Worm (Caenorhabditis elegans) whole organism, young adult: Measurements from ENCODE around the gene mec-4.

ENCODE experiments used
- B0019.2 ChIP-seq: fragments of 200-800 bp; sonication (Bioruptor generic); conservative IDR thresholded peaks from 2 replicates; pipeline ENCODE4 v1.3.6; 2022; ENCODE audit warnings: missing genetic modification reagents, missing genetic modification characterization, missing compliant biosample characterization
- B0035.1 ChIP-seq: sonication (generic microtip); optimal IDR thresholded peaks from 2 replicates; lab custom pipeline; 2016; ENCODE audit warnings: missing genetic modification characterization, mild to moderate bottlenecking, missing compliant biosample characterization, missing genotype, missing genetic modification reagents
- B0336.3 ChIP-seq: fragments of 200-800 bp; sonication (Bioruptor generic); IDR thresholded peaks from 2 replicates; pipeline ENCODE4 v1.3.6; 2022; ENCODE audit warnings: missing genetic modification characterization, missing compliant biosample characterization
- F39B2.1 ChIP-seq: fragments of 200-800 bp; sonication (Bioruptor generic); IDR thresholded peaks from 2 replicates; pipeline ENCODE4 v1.3.6; 2022; ENCODE audit warnings: missing genetic modification reagents, missing genetic modification characterization, missing compliant biosample characterization
- F49E8.2 ChIP-seq: sonication (generic microtip); optimal IDR thresholded peaks from 3 replicates; lab custom pipeline; 2017; ENCODE audit warnings: missing genetic modification characterization, mild to moderate bottlenecking, missing compliant biosample characterization, antibody characterized with exemption, moderate library complexity; ENCODE audit not compliant: insufficient read depth
- K12H6.12 ChIP-seq: fragments of 200-800 bp; sonication (Bioruptor generic); optimal IDR thresholded peaks from 2 replicates; lab custom pipeline; 2018; ENCODE audit warnings: mild to moderate bottlenecking, missing genetic modification characterization, missing compliant biosample characterization
- T26A5.8 ChIP-seq: sonication (generic microtip); optimal IDR thresholded peaks from 2 replicates; lab custom pipeline; 2016; ENCODE audit warnings: missing genetic modification characterization, missing compliant biosample characterization
- Y53F4B.3 ChIP-seq: fragments of 200-800 bp; sonication (Bioruptor generic); IDR thresholded peaks from 2 replicates; pipeline ENCODE4 v1.3.6; 2022; ENCODE audit warnings: missing genetic modification reagents, missing genetic modification characterization, missing compliant biosample characterization
- Y56A3A.18 ChIP-seq: fragments of 200-800 bp; sonication (Bioruptor generic); IDR thresholded peaks from 2 replicates; pipeline ENCODE4 v1.3.6; 2022; ENCODE audit warnings: missing genetic modification reagents, missing genetic modification characterization, missing compliant biosample characterization
- Y79H2A.3 ChIP-seq: fragments of 200-800 bp; sonication (Bioruptor generic); conservative IDR thresholded peaks from 2 replicates; pipeline ENCODE4 v1.3.6; 2022; ENCODE audit warnings: missing genetic modification reagents, missing genetic modification characterization, missing compliant biosample characterization
- akir-1 ChIP-seq: fragments of 200-800 bp; sonication (Bioruptor generic); optimal IDR thresholded peaks from 2 replicates; lab custom pipeline; 2018; ENCODE audit warnings: mild to moderate bottlenecking, missing genetic modification characterization, moderate library complexity, missing compliant biosample characterization
- aptf-2 ChIP-seq: fragments of 200-800 bp; sonication (Bioruptor generic); conservative IDR thresholded peaks from 2 replicates; pipeline ENCODE4 v1.3.6; 2022; ENCODE audit warnings: missing genetic modification reagents, missing genetic modification characterization, missing compliant biosample characterization
- atf-7 ChIP-seq: sonication (generic microtip); optimal IDR thresholded peaks from 2 replicates; lab custom pipeline; 2017; ENCODE audit warnings: mild to moderate bottlenecking, missing genetic modification characterization, missing compliant biosample characterization
- ccch-3 ChIP-seq: fragments of 200-800 bp; sonication (Bioruptor generic); optimal IDR thresholded peaks from 2 replicates; lab custom pipeline; 2018; ENCODE audit warnings: mild to moderate bottlenecking, missing genetic modification characterization, missing compliant biosample characterization
- cebp-1 ChIP-seq, 2 experiments: fragments of 200-800 bp in 1 of 2; sonication (Bioruptor generic) in 1 of 2; sonication (generic microtip) in 1 of 2; IDR thresholded peaks in 1 of 2; optimal IDR thresholded peaks in 1 of 2; 2 replicates each; pipeline versions ENCODE4 v1.3.6 to Lab custom; 2017 to 2022; ENCODE audit warnings: missing compliant biosample characterization in 2 of 2, missing genetic modification characterization in 2 of 2, mild to moderate bottlenecking in 1 of 2, missing genetic modification reagents in 1 of 2, moderate library complexity in 1 of 2
- ceh-79 ChIP-seq: sonication (generic microtip); optimal IDR thresholded peaks from 2 replicates; lab custom pipeline; 2017; ENCODE audit warnings: mild to moderate bottlenecking, missing genetic modification characterization, missing compliant biosample characterization
- die-1 ChIP-seq: sonication (generic microtip); optimal IDR thresholded peaks from 2 replicates; lab custom pipeline; 2016; ENCODE audit warnings: missing genotype, mild to moderate bottlenecking, missing genetic modification characterization, missing compliant biosample characterization
- dox-1 ChIP-seq: fragments of 200-800 bp; sonication (Bioruptor generic); IDR thresholded peaks from 2 replicates; pipeline ENCODE4 v1.3.6; 2022; ENCODE audit warnings: missing genetic modification reagents, missing genetic modification characterization, missing compliant biosample characterization
- egrh-3 ChIP-seq: fragments of 200-800 bp; sonication (Bioruptor generic); IDR thresholded peaks from 2 replicates; pipeline ENCODE4 v1.3.6; 2022; ENCODE audit warnings: missing genetic modification reagents, missing genetic modification characterization, missing compliant biosample characterization
- gei-17 ChIP-seq: fragments of 200-800 bp; sonication (Bioruptor generic); optimal IDR thresholded peaks from 2 replicates; lab custom pipeline; 2018; ENCODE audit warnings: mild to moderate bottlenecking, missing genetic modification characterization, missing compliant biosample characterization
- him-1 ChIP-seq: sonication (generic microtip); optimal IDR thresholded peaks from 2 replicates; lab custom pipeline; 2016; ENCODE audit warnings: missing genotype, missing genetic modification reagents, missing genetic modification characterization, missing compliant biosample characterization
- hlh-12 ChIP-seq: sonication (generic microtip); optimal IDR thresholded peaks from 2 replicates; lab custom pipeline; 2016; ENCODE audit warnings: missing genetic modification characterization, missing compliant biosample characterization
- hlh-26 ChIP-seq: fragments of 200-800 bp; sonication (Bioruptor generic); conservative IDR thresholded peaks from 2 replicates; pipeline ENCODE4 v1.3.6; 2022; ENCODE audit warnings: missing genetic modification reagents, missing genetic modification characterization, missing compliant biosample characterization
- hmg-1.2 ChIP-seq: fragments of 200-800 bp; sonication (Bioruptor generic); IDR thresholded peaks from 2 replicates; pipeline ENCODE4 v1.3.6; 2022; ENCODE audit warnings: missing genetic modification reagents, missing genetic modification characterization, missing compliant biosample characterization
- hsf-1 ChIP-seq: fragments of 200-800 bp; sonication (Bioruptor generic); IDR thresholded peaks from 2 replicates; pipeline ENCODE4 v1.3.6; 2022; ENCODE audit warnings: missing genetic modification reagents, missing genetic modification characterization, missing compliant biosample characterization
- lin-40 ChIP-seq: sonication (generic microtip); optimal IDR thresholded peaks from 2 replicates; lab custom pipeline; 2016; ENCODE audit warnings: missing genetic modification characterization, mild to moderate bottlenecking, missing compliant biosample characterization, missing genotype, missing genetic modification reagents
- lin-54 ChIP-seq: fragments of 200-800 bp; sonication (Bioruptor generic); optimal IDR thresholded peaks from 2 replicates; lab custom pipeline; 2018; ENCODE audit warnings: mild to moderate bottlenecking, missing genetic modification characterization, missing compliant biosample characterization
- madf-6 ChIP-seq: fragments of 200-800 bp; sonication (Bioruptor generic); IDR thresholded peaks from 2 replicates; pipeline ENCODE4 v1.3.6; 2022; ENCODE audit warnings: missing genetic modification reagents, missing genetic modification characterization, missing compliant biosample characterization
- mcd-1 ChIP-seq: fragments of 200-800 bp; sonication (Bioruptor generic); IDR thresholded peaks from 2 replicates; pipeline ENCODE4 v1.3.6; 2022; ENCODE audit warnings: missing genetic modification reagents, missing genetic modification characterization, missing compliant biosample characterization
- mel-28 ChIP-seq: sonication (generic microtip); optimal IDR thresholded peaks from 2 replicates; lab custom pipeline; 2016; ENCODE audit warnings: borderline replicate concordance, mild to moderate bottlenecking, missing genetic modification characterization, missing compliant biosample characterization
- mes-4 ChIP-seq: sonication (generic microtip); optimal IDR thresholded peaks from 2 replicates; lab custom pipeline; 2016; ENCODE audit warnings: missing genotype, missing genetic modification characterization, missing compliant biosample characterization
- nfya-1 ChIP-seq: sonication (generic microtip); optimal IDR thresholded peaks from 2 replicates; lab custom pipeline; 2017; ENCODE audit warnings: antibody characterized with exemption, missing compliant biosample characterization, missing genetic modification characterization, borderline replicate concordance; ENCODE audit not compliant: insufficient read depth
- nfyb-1 ChIP-seq: fragments of 200-800 bp; sonication (Bioruptor generic); IDR thresholded peaks from 2 replicates; pipeline ENCODE4 v1.3.6; 2022; ENCODE audit warnings: missing genetic modification reagents, missing genetic modification characterization, missing compliant biosample characterization
- rcor-1 ChIP-seq: fragments of 200-800 bp; sonication (Bioruptor generic); IDR thresholded peaks from 2 replicates; pipeline ENCODE4 v1.3.6; 2022; ENCODE audit warnings: missing genetic modification reagents, missing genetic modification characterization, missing compliant biosample characterization
- rec-8 ChIP-seq, 2 experiments: sonication (generic microtip); optimal IDR thresholded peaks; 2 replicates each; lab custom pipeline; 2016; ENCODE audit warnings: mild to moderate bottlenecking in 2 of 2, missing genetic modification characterization in 2 of 2, missing genetic modification reagents in 2 of 2, missing genotype in 2 of 2, missing biosample characterization in 1 of 2, missing compliant biosample characterization in 1 of 2, moderate library complexity in 1 of 2
- snpc-1.1 ChIP-seq: sonication (generic microtip); optimal IDR thresholded peaks from 2 replicates; lab custom pipeline; 2017; ENCODE audit warnings: missing genetic modification characterization, mild to moderate bottlenecking, missing compliant biosample characterization, antibody characterized with exemption, moderate library complexity, missing genotype, missing genetic modification reagents; ENCODE audit not compliant: insufficient read depth
- snpc-4 ChIP-seq, 5 experiments: fragments of 150-350 bp in 1 of 5; sonication (generic microtip) in 4 of 5; optimal IDR thresholded peaks; 2 replicates each; lab custom pipeline; 2014 to 2018; ENCODE audit warnings: missing genetic modification characterization in 5 of 5, missing biosample characterization in 3 of 5, antibody characterized with exemption in 2 of 5, mild to moderate bottlenecking in 2 of 5, missing compliant biosample characterization in 2 of 5, missing genotype in 2 of 5, moderate library complexity in 2 of 5, missing genetic modification reagents in 1 of 5
- tbp1 ChIP-seq: fragments of 200-800 bp; sonication (Bioruptor generic); optimal IDR thresholded peaks from 2 replicates; lab custom pipeline; 2018; ENCODE audit warnings: mild to moderate bottlenecking, missing genetic modification characterization, missing compliant biosample characterization
- tbx-9 ChIP-seq: sonication (generic microtip); optimal IDR thresholded peaks from 2 replicates; lab custom pipeline; 2016; ENCODE audit warnings: borderline replicate concordance, missing genetic modification characterization, inconsistent platforms, missing compliant biosample characterization
- zfh-2 ChIP-seq: fragments of 200-800 bp; sonication (Bioruptor generic); conservative IDR thresholded peaks from 2 replicates; pipeline ENCODE4 v1.3.6; 2022; ENCODE audit warnings: missing genetic modification reagents, missing genetic modification characterization, missing compliant biosample characterization
- zim-3 ChIP-seq: sonication (generic microtip); optimal IDR thresholded peaks from 2 replicates; lab custom pipeline; 2017; ENCODE audit warnings: mild to moderate bottlenecking, missing genetic modification characterization, moderate library complexity, missing compliant biosample characterization
- ztf-18 ChIP-seq: sonication (generic microtip); optimal IDR thresholded peaks from 2 replicates; lab custom pipeline; 2016; ENCODE audit warnings: missing genotype, mild to moderate bottlenecking, missing genetic modification characterization, missing compliant biosample characterization
- ztf-25 ChIP-seq: fragments of 200-800 bp; sonication (Bioruptor generic); IDR thresholded peaks from 2 replicates; pipeline ENCODE4 v1.3.6; 2022; ENCODE audit warnings: missing genetic modification reagents, missing genetic modification characterization, missing compliant biosample characterization
- ztf-26 ChIP-seq: sonication (generic microtip); optimal IDR thresholded peaks from 2 replicates; lab custom pipeline; 2017; ENCODE audit warnings: missing genetic modification characterization, missing compliant biosample characterization
- ztf-28 ChIP-seq: fragments of 200-800 bp; sonication (Bioruptor generic); IDR thresholded peaks from 2 replicates; pipeline ENCODE4 v1.3.6; 2022; ENCODE audit warnings: missing genetic modification reagents, missing genetic modification characterization, missing compliant biosample characterization
- ztf-3 ChIP-seq: fragments of 200-800 bp; sonication (Bioruptor generic); optimal IDR thresholded peaks from 2 replicates; lab custom pipeline; 2018; ENCODE audit warnings: mild to moderate bottlenecking, missing genetic modification characterization, missing compliant biosample characterization
- ztf-6 ChIP-seq: fragments of 200-800 bp; sonication (Bioruptor generic); IDR thresholded peaks from 2 replicates; pipeline ENCODE4 v1.3.6; 2022; ENCODE audit warnings: missing genetic modification reagents, missing genetic modification characterization, missing compliant biosample characterization

mec-4 gene

DNA sequence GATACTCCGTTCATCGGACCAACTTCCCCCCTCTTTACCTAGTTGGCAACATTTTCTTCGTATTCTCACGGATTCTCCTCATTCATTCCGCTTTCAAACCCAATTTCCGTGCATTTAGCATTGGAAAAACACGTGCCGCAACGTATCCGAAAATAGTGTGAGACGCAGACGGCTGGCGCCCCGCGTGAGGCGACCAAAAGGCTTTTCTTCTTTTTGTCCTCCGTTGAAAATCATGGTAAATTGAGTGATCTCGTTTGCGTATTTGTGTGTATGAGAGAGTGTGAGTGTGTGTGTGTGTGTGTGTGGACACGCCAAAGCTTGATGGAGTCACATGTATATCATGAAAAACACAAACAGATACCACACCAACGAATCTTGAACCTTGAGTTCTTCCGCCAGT is 10.1 kb downstream of the mec-4 start (continued):
- TF ChIP-seq aptf-2 (GFP tag; lab: Robert Waterston, UW) (no peak), Y56A3A.18 (GFP tag; lab: Robert Waterston, UW) (no peak), hsf-1 (GFP tag; lab: Robert Waterston, UW) (no peak), ztf-6 (GFP tag; lab: Robert Waterston, UW) (no peak), ztf-3 (GFP tag; lab: Kevin White, UChicago) (peak; percentile 81), egrh-3 (0 out of 2 replicates have a peak, but pooled peaks have one; percentile 9), T26A5.8 (tag; lab: Kevin White, UChicago) (no peak), nfya-1 (tag; lab: Kevin White, UChicago) (no peak), ztf-28 (GFP tag; lab: Robert Waterston, UW) (no peak), hlh-26 (no peak), B0019.2 (GFP tag; lab: Robert Waterston, UW) (no peak), B0035.1 (tag; lab: Kevin White, UChicago) (peak; percentile 24), akir-1 (GFP tag; lab: Kevin White, UChicago) (no peak), ztf-26 (tag; lab: Kevin White, UChicago) (peak; percentile 90), K12H6.12 (tag; lab: Kevin White, UChicago) (peak; percentile 98), Y53F4B.3 (GFP tag; lab: Robert Waterston, UW) (no peak), mcd-1 (peak; percentile 61), B0336.3 (GFP tag; lab: Robert Waterston, UW) (peak; percentile 89), snpc-4 (GFP tag; optimal IDR thresholded peaks at IDR 0.05; lab: Kevin White, UChicago) (no peak), snpc-4 (tag; optimal IDR thresholded peaks at IDR 0.05; lab: Kevin White, UChicago) (peak in 2 of 4 experiments; percentile 55 to 57), cebp-1 (GFP tag; IDR thresholded peaks at IDR 0.05; lab: Robert Waterston, UW) (peak; percentile 81), cebp-1 (tag; optimal IDR thresholded peaks at IDR 0.05; lab: Kevin White, UChicago) (peak; percentile 88), F39B2.1 (GFP tag; lab: Robert Waterston, UW) (no peak), ceh-79 (tag; lab: Kevin White, UChicago) (no peak), madf-6 (GFP tag; lab: Robert Waterston, UW) (no peak), tbp1 (GFP tag; lab: Kevin White, UChicago) (peak; percentile 59), ztf-25 (no peak), ccch-3 (GFP tag; lab: Kevin White, UChicago) (no peak), lin-40 (tag; lab: Kevin White, UChicago) (peak; percentile 90), atf-7 (tag; lab: Kevin White, UChicago) (peak; percentile 71), gei-17 (GFP tag; lab: Kevin White, UChicago) (peak; percentile 63), dox-1 (peak; percentile 69), lin-54 (GFP tag; lab: Kevin White, UChicago) (peak; percentile 48), zim-3 (no peak), rcor-1 (0 out of 2 replicates have a peak, but pooled peaks have one; percentile 49), hmg-1.2 (GFP tag; lab: Robert Waterston, UW) (peak; percentile 81), Y79H2A.3 (no peak), nfyb-1 (GFP tag; lab: Robert Waterston, UW) (peak; percentile 88), him-1 (no peak), zfh-2 (GFP tag; lab: Robert Waterston, UW) (peak; percentile 91), rec-8 (tag; optimal IDR thresholded peaks at IDR 0.05; lab: Kevin White, UChicago) (no peak), snpc-1.1 (no peak), tbx-9 (tag; lab: Kevin White, UChicago) (no peak), hlh-12 (tag; lab: Kevin White, UChicago) (no peak), ztf-18 (tag; lab: Kevin White, UChicago) (peak; percentile 13), F49E8.2 (tag; lab: Kevin White, UChicago) (no peak), die-1 (tag; lab: Kevin White, UChicago) (peak; percentile 32), mes-4 (tag; lab: Kevin White, UChicago) (no peak), mel-28 (no peak)
